Worm (Caenorhabditis elegans) whole organism, mixed stage, embryonic: Measurements from ENCODE around the gene srg-22.

Source experiments
- M03D4.4 ChIP-seq: sonication (generic microtip); optimal IDR thresholded peaks from 2 replicates; lab custom pipeline; 2017; ENCODE audit warnings: mild to moderate bottlenecking, missing genetic modification characterization, missing compliant biosample characterization
- bed-3 ChIP-seq: fragments of 200-800 bp; sonication (Bioruptor generic); optimal IDR thresholded peaks from 3 replicates; lab custom pipeline; 2018; ENCODE audit warnings: mild to moderate bottlenecking, missing genetic modification characterization, moderate library complexity, missing compliant biosample characterization
- blmp-1 ChIP-seq: fragments of 150-350 bp; optimal IDR thresholded peaks from 2 replicates; lab custom pipeline; 2014; ENCODE audit warnings: missing biosample characterization, missing genetic modification characterization
- ceh-39 ChIP-seq: fragments of 150-350 bp; optimal IDR thresholded peaks from 2 replicates; lab custom pipeline; 2014; ENCODE audit warnings: missing biosample characterization, missing genetic modification characterization
- ceh-43 ChIP-seq: fragments of 200-800 bp; sonication (Bioruptor generic); optimal IDR thresholded peaks from 2 replicates; lab custom pipeline; 2018; ENCODE audit warnings: mild to moderate bottlenecking, missing genetic modification characterization, moderate library complexity, missing compliant biosample characterization
- ceh-83 ChIP-seq: fragments of 200-800 bp; sonication (Bioruptor generic); optimal IDR thresholded peaks from 2 replicates; lab custom pipeline; 2018; ENCODE audit warnings: mild to moderate bottlenecking, missing genetic modification characterization, missing compliant biosample characterization
- ces-1 ChIP-seq: fragments of 150-350 bp; optimal IDR thresholded peaks from 2 replicates; lab custom pipeline; 2014; ENCODE audit warnings: missing biosample characterization, missing genetic modification reagents, missing genetic modification characterization
- cnd-1 ChIP-seq: fragments of 200-800 bp; sonication (Bioruptor generic); optimal IDR thresholded peaks from 2 replicates; lab custom pipeline; 2018; ENCODE audit warnings: mild to moderate bottlenecking, missing genetic modification characterization, missing compliant biosample characterization
- drap-1 ChIP-seq: fragments of 200-800 bp; sonication (Bioruptor generic); optimal IDR thresholded peaks from 3 replicates; lab custom pipeline; 2018; ENCODE audit warnings: mild to moderate bottlenecking, missing genetic modification characterization, missing compliant biosample characterization
- elt-1 ChIP-seq: sonication (generic microtip); optimal IDR thresholded peaks from 2 replicates; lab custom pipeline; 2017; ENCODE audit warnings: missing genetic modification characterization, mild to moderate bottlenecking, missing compliant biosample characterization, antibody characterized with exemption, moderate library complexity, borderline replicate concordance; ENCODE audit not compliant: insufficient read depth
- elt-3 ChIP-seq: fragments of 150-350 bp; optimal IDR thresholded peaks from 2 replicates; lab custom pipeline; 2014; ENCODE audit warnings: missing biosample characterization, missing genetic modification characterization
- flh-1 ChIP-seq: fragments of 200-800 bp; sonication (Bioruptor generic); optimal IDR thresholded peaks from 2 replicates; lab custom pipeline; 2018; ENCODE audit warnings: mild to moderate bottlenecking, missing genetic modification characterization, moderate library complexity, missing compliant biosample characterization
- ham-2 ChIP-seq: fragments of 200-800 bp; sonication (Bioruptor generic); optimal IDR thresholded peaks from 2 replicates; lab custom pipeline; 2018; ENCODE audit warnings: mild to moderate bottlenecking, missing genetic modification characterization, missing compliant biosample characterization
- lin-13 ChIP-seq: fragments of 150-350 bp; optimal IDR thresholded peaks from 2 replicates; lab custom pipeline; 2014; ENCODE audit warnings: missing biosample characterization, missing genetic modification characterization
- lin-32 ChIP-seq: fragments of 200-800 bp; sonication (Bioruptor generic); optimal IDR thresholded peaks from 2 replicates; lab custom pipeline; 2018; ENCODE audit warnings: mild to moderate bottlenecking, missing genetic modification characterization, missing compliant biosample characterization
- lsy-2 ChIP-seq: fragments of 150-350 bp; optimal IDR thresholded peaks from 2 replicates; lab custom pipeline; 2014; ENCODE audit warnings: missing biosample characterization, missing genetic modification characterization
- mep-1 ChIP-seq: fragments of 150-350 bp; optimal IDR thresholded peaks from 2 replicates; lab custom pipeline; 2017; ENCODE audit warnings: missing biosample characterization, missing genetic modification reagents, missing genetic modification characterization, inconsistent platforms
- mls-2 ChIP-seq: sonication (generic microtip); optimal IDR thresholded peaks from 2 replicates; lab custom pipeline; 2016; ENCODE audit warnings: mild to moderate bottlenecking, missing genetic modification characterization, moderate library complexity, missing compliant biosample characterization
- nhr-2 ChIP-seq: fragments of 150-350 bp; optimal IDR thresholded peaks from 2 replicates; lab custom pipeline; 2014; ENCODE audit warnings: missing biosample characterization, missing genetic modification characterization
- nhr-237 ChIP-seq: fragments of 150-350 bp; optimal IDR thresholded peaks from 2 replicates; lab custom pipeline; 2014; ENCODE audit warnings: missing biosample characterization, missing genetic modification characterization
- nhr-28 ChIP-seq: fragments of 150-350 bp; optimal IDR thresholded peaks from 2 replicates; lab custom pipeline; 2014; ENCODE audit warnings: missing biosample characterization, missing genetic modification characterization
- nhr-76 ChIP-seq: sonication (generic microtip); optimal IDR thresholded peaks from 2 replicates; lab custom pipeline; 2017; ENCODE audit warnings: missing biosample characterization, missing genetic modification characterization
- pha-4 ChIP-seq: fragments of 150-350 bp; optimal IDR thresholded peaks from 2 replicates; lab custom pipeline; 2018; ENCODE audit warnings: missing biosample characterization, missing genetic modification reagents, missing genetic modification characterization
- sem-2 ChIP-seq: fragments of 200-800 bp; sonication (Bioruptor generic); optimal IDR thresholded peaks from 2 replicates; lab custom pipeline; 2018; ENCODE audit warnings: mild to moderate bottlenecking, missing genetic modification characterization, missing compliant biosample characterization
- snpc-4 ChIP-seq: fragments of 150-350 bp; optimal IDR thresholded peaks from 2 replicates; lab custom pipeline; 2014; ENCODE audit warnings: missing biosample characterization, missing genetic modification characterization
- sptf-1 ChIP-seq: sonication (generic microtip); optimal IDR thresholded peaks from 2 replicates; lab custom pipeline; 2017; ENCODE audit warnings: mild to moderate bottlenecking, missing genetic modification characterization, moderate library complexity, missing compliant biosample characterization
- unc-120 ChIP-seq: sonication (generic microtip); optimal IDR thresholded peaks from 2 replicates; lab custom pipeline; 2017; ENCODE audit warnings: missing genetic modification characterization, missing compliant biosample characterization; ENCODE audit not compliant: poor library complexity, severe bottlenecking
- unc-39 ChIP-seq: fragments of 150-350 bp; optimal IDR thresholded peaks from 2 replicates; lab custom pipeline; 2014; ENCODE audit warnings: missing biosample characterization, missing genetic modification characterization
- unc-62 ChIP-seq: fragments of 150-350 bp; optimal IDR thresholded peaks from 2 replicates; lab custom pipeline; 2014; ENCODE audit warnings: missing biosample characterization, missing genetic modification reagents, missing genetic modification characterization
- zip-8 ChIP-seq: fragments of 150-350 bp; optimal IDR thresholded peaks from 2 replicates; lab custom pipeline; 2014; ENCODE audit warnings: missing biosample characterization, missing genetic modification characterization
- ztf-11 ChIP-seq: fragments of 150-350 bp; optimal IDR thresholded peaks from 2 replicates; lab custom pipeline; 2014; ENCODE audit warnings: missing biosample characterization, missing genetic modification characterization

Gene srg-22

ce11 chrII:3071012-3071749, 22.1 kb downstream of the srg-22 start, which contains the start of gene Y25C1A.7:
Gene Y25C1A.7 (minus strand): TSS chrII:3071062.
- TF ChIP-seq unc-62 (GFP tag; lab: Kevin White, UChicago) (no peak), lsy-2 (tag; lab: Kevin White, UChicago) (no peak), sem-2 (GFP tag; lab: Kevin White, UChicago) (no peak), unc-39 (tag; lab: Kevin White, UChicago) (no peak), mep-1 (no peak), ces-1 (GFP tag; lab: Kevin White, UChicago) (no peak), nhr-76 (tag; lab: Kevin White, UChicago) (no peak), blmp-1 (no peak), elt-3 (tag; lab: Kevin White, UChicago) (no peak), bed-3 (GFP tag; lab: Kevin White, UChicago) (no peak), M03D4.4 (no peak), nhr-2 (tag; lab: Kevin White, UChicago) (no peak)

- no peak for TF ChIP-seq ceh-39 (tag; lab: Kevin White, UChicago)
- TF ChIP-seq ceh-43 (GFP tag; lab: Kevin White, UChicago) = no peak
- no peak for TF ChIP-seq elt-3 (tag; lab: Kevin White, UChicago)
- TF ChIP-seq ztf-11 = no peak
- TF ChIP-seq flh-1 (GFP tag; lab: Kevin White, UChicago) = no peak
- TF ChIP-seq ham-2 (GFP tag; lab: Kevin White, UChicago) = no peak
- TF ChIP-seq blmp-1 = no peak
- no peak for TF ChIP-seq nhr-28
- TF ChIP-seq pha-4 (tag; lab: Kevin White, UChicago) = no peak
- TF ChIP-seq ceh-83 = no peak
- no peak for TF ChIP-seq snpc-4 (tag; lab: Kevin White, UChicago)
- TF ChIP-seq M03D4.4 = no peak
Observed at ce11 chrII:3070182-3070581, 23.1 kb downstream of the srg-22 start.

DNA sequence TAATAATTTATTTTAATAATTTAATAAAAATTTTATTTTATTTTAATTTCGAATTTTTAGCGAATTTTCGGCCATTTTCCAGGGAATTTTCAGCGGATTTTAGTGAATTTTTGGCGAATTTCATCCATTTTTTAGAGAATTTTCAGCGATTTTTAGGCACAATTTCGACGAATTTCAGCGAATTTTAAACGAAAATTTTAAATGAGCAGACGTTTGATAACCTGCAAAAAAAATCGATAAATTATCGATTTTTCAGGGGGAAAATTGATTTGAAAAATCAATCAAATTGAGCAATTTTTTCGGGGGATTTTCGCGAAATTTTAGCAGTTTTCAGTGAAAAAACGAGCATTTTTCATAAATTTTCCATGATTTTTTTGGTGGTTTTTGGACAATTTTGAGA, 24.6 kb downstream of the srg-22 start:
- TF ChIP-seq nhr-237 (tag; lab: Kevin White, UChicago) (no peak), cnd-1 (tag; lab: Kevin White, UChicago) (no peak), blmp-1 (no peak), drap-1 (GFP tag; lab: Kevin White, UChicago) (no peak), lin-13 (tag; lab: Kevin White, UChicago) (no peak), elt-1 (tag; lab: Kevin White, UChicago) (no peak), ceh-43 (GFP tag; lab: Kevin White, UChicago) (no peak), bed-3 (GFP tag; lab: Kevin White, UChicago) (no peak), zip-8 (tag; lab: Kevin White, UChicago) (no peak), mep-1 (no peak), snpc-4 (tag; lab: Kevin White, UChicago) (no peak), lin-32 (GFP tag; lab: Kevin White, UChicago) (no peak), mls-2 (tag; lab: Kevin White, UChicago) (no peak), pha-4 (tag; lab: Kevin White, UChicago) (no peak), nhr-76 (tag; lab: Kevin White, UChicago) (no peak), unc-39 (tag; lab: Kevin White, UChicago) (no peak), ces-1 (GFP tag; lab: Kevin White, UChicago) (no peak)

DNA sequence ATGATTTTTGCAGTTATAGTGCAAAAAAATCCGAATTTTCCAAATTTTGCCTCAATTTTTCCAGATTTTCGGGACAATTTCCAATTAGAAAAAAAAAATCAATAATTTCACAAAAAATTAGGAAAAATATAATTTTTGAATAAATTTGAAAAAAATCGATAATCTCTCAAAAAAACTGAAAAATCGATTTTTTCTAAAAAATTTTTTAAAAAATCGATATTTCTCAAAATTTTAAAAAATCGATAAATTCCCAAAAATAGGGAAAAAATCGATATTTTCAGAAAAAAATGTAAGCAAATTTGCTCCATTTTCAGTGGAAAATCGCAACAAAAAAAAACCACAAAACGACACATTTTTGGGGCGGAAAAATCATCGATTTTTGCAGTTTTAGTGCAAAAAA, 25.4 kb downstream of the srg-22 start:
- TF ChIP-seq lsy-2 (tag; lab: Kevin White, UChicago) (no peak), ztf-11 (no peak), flh-1 (GFP tag; lab: Kevin White, UChicago) (no peak), sem-2 (GFP tag; lab: Kevin White, UChicago) (no peak), unc-120 (tag; lab: Kevin White, UChicago) (no peak), pha-4 (tag; lab: Kevin White, UChicago) (no peak), nhr-76 (tag; lab: Kevin White, UChicago) (no peak), mep-1 (no peak), elt-3 (tag; lab: Kevin White, UChicago) (no peak), lin-32 (GFP tag; lab: Kevin White, UChicago) (no peak), elt-1 (tag; lab: Kevin White, UChicago) (no peak), ces-1 (GFP tag; lab: Kevin White, UChicago) (no peak), sptf-1 (no peak), ceh-39 (tag; lab: Kevin White, UChicago) (no peak), drap-1 (GFP tag; lab: Kevin White, UChicago) (no peak)
- TF ChIP-seq, all 35 proteins: peak for 0
